Worm (Caenorhabditis elegans): Measurements from ENCODE around the gene T17A3.12.

T17A3.12 gene

DNA sequence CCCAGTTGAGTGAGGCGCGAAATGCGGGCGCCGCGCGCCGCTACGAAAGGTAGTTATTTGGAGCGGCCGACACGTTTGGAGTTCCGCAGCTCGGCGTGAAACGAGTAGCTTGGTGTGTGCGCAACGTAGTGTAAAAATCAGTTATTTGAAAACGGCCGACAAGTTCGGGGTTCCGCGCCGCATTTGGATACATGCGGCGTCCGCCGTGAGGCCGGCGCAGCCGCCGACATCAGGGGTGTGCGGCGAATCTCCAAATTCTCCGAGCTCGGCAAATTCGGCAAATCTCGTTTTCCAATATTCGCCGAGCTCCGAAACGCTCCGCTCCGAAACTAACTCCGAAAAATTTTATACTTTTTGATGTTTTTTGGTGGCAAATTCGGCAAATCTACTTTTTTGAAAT lies 13.0 kb upstream of the T17A3.12 start:
- TF ChIP-seq dsc-1 (tag; optimal IDR thresholded peaks at IDR 0.05): no peak
- TF ChIP-seq swsn-7 (tag; optimal IDR thresholded peaks at IDR 0.05): no peak
- no peak for TF ChIP-seq sox-4 (tag; optimal IDR thresholded peaks at IDR 0.05)
- TF ChIP-seq snu-23 (GFP tag; optimal IDR thresholded peaks at IDR 0.05): no peak
- TF ChIP-seq nhr-90 (tag; optimal IDR thresholded peaks at IDR 0.05; ENCODE audit: poor library complexity): no peak
- no peak for TF ChIP-seq nhr-77 (tag; optimal IDR thresholded peaks at IDR 0.05)
- TF ChIP-seq isw-1 (GFP tag; IDR thresholded peaks at IDR 0.05): no peak
- no peak for TF ChIP-seq ceh-8 (GFP tag; optimal IDR thresholded peaks at IDR 0.05)
- TF ChIP-seq ceh-63 (GFP tag; optimal IDR thresholded peaks at IDR 0.05): no peak
- no peak for TF ChIP-seq lin-13 (GFP tag; optimal IDR thresholded peaks at IDR 0.05)
- no peak for TF ChIP-seq C34B4.2 (tag; optimal IDR thresholded peaks at IDR 0.05)

DNA sequence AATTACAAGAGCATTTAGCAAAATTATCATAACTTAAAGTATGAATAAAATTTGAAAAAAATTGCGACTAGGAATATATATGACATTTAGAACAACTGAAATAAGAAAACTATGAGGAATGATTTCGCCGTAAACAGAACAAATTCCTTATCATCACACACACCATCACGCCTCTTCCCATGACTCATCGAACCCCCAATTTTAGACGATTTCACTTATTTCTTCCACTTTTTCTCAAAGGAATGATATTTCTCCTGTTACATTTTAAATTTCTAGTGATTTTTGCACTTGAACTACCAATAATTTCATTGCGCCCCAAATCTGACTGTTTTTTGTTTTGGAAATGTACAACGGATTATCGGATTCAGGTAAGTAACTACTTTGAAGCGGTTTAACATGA lies 11.7 kb upstream of the T17A3.12 start, which contains the start of the genes zig-13 and ver-1:
zig-13 (minus strand) TSS at position 101 of the 400 bp plus-strand sequence.
ver-1 (plus strand) TSS at position 180 of the 400 bp plus-strand sequence.
- TF ChIP-seq mef-2 (tag; optimal IDR thresholded peaks at IDR 0.05) (no peak), tbx-2 (tag; optimal IDR thresholded peaks at IDR 0.05) (no peak), fkh-10 (GFP tag; optimal IDR thresholded peaks at IDR 0.05) (no peak), nhr-19 (GFP tag; conservative IDR thresholded peaks at IDR 0.05) (no peak), lin-39 (tag; optimal IDR thresholded peaks at IDR 0.05) (no peak), nhr-71 (tag; optimal IDR thresholded peaks at IDR 0.05) (no peak), dsc-1 (tag; optimal IDR thresholded peaks at IDR 0.05) (no peak), rnt-1 (tag; optimal IDR thresholded peaks at IDR 0.05) (no peak), alr-1 (tag; optimal IDR thresholded peaks at IDR 0.05; ENCODE audit: borderline replicate concordance) (no peak), pqm-1 (tag; optimal IDR thresholded peaks at IDR 0.05) (no peak), nhr-76 (tag; optimal IDR thresholded peaks at IDR 0.05) (no peak), dpl-1 (GFP tag; optimal IDR thresholded peaks at IDR 0.05) (no peak), hpl-2 (GFP tag; optimal IDR thresholded peaks at IDR 0.05) (no peak), lin-35 (GFP tag; optimal IDR thresholded peaks at IDR 0.05) (no peak), unc-98 (GFP tag; IDR thresholded peaks at IDR 0.05) (no peak), nhr-84 (tag; optimal IDR thresholded peaks at IDR 0.05) (no peak), ztf-4 (tag; optimal IDR thresholded peaks at IDR 0.05) (no peak)

DNA sequence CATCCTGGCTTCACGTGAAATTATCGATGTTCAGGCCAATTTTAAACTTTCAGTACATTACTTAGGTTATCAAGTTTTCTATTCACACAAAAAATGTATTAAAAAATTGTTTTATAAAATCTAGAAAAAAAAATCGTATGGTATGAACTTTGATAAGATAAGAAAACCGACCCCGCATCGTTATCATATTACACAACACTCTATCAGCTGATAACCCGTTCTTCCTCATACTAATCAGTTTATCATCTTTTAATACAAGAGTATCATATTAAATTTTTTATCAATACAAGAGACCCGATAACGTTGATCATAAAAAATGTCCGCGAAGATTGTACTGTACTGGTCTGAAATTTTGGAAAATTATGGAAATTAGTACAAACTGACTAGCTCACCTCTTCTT lies 9.2 kb upstream of the T17A3.12 start:
- TF ChIP-seq elt-2 (tag; optimal IDR thresholded peaks at IDR 0.05) (peak; percentile 100), lin-13 (GFP tag; optimal IDR thresholded peaks at IDR 0.05) (no peak), ceh-82 (tag; optimal IDR thresholded peaks at IDR 0.05) (no peak), nhr-90 (tag; optimal IDR thresholded peaks at IDR 0.05; ENCODE audit: poor library complexity) (peak; percentile 61), lsy-2 (tag; optimal IDR thresholded peaks at IDR 0.05) (no peak), pqm-1 (tag; optimal IDR thresholded peaks at IDR 0.05) (peak; percentile 98), elt-3 (tag; optimal IDR thresholded peaks at IDR 0.05) (peak; percentile 67 to 100 (median 95)), unc-130 (tag; optimal IDR thresholded peaks at IDR 0.05) (no peak), egl-27 (tag; optimal IDR thresholded peaks at IDR 0.05) (peak in 1 of 2 experiments; percentile 6), pag-3 (tag; optimal IDR thresholded peaks at IDR 0.05; ENCODE audit: borderline replicate concordance, insufficient read depth) (no peak), nhr-84 (tag; optimal IDR thresholded peaks at IDR 0.05) (no peak), lin-39 (tag; optimal IDR thresholded peaks at IDR 0.05) (no peak), nhr-19 (GFP tag; conservative IDR thresholded peaks at IDR 0.05) (peak; percentile 12; the same call in 1 of the 2 replicates), pax-3 (tag; optimal IDR thresholded peaks at IDR 0.05) (peak; percentile 34), mab-9 (GFP tag; IDR thresholded peaks at IDR 0.05) (no peak), tlp-1 (tag; optimal IDR thresholded peaks at IDR 0.05) (peak; percentile 92), jun-1 (tag; optimal IDR thresholded peaks at IDR 0.05) (peak; percentile 93), lin-35 (GFP tag; optimal IDR thresholded peaks at IDR 0.05) (peak in 1 of 2 experiments; percentile 62), nhr-85 (tag) (peak; percentile 52)

Measured in whole organism, L1 larva.